Fruit fly (Drosophila melanogaster) whole organism, embryonic: ENCODE measurements around the gene MAPk-Ak2.

Source experiments
- BEAF-32 ChIP-seq: fragments of 200-800 bp; sonication (Bioruptor generic); optimal IDR thresholded peaks from 3 replicates; lab custom pipeline; 2017; ENCODE audit warnings: missing biosample characterization, missing genetic modification characterization, mild to moderate bottlenecking, moderate library complexity, missing genetic modification reagents
- CG12071 ChIP-seq: fragments of 200-800 bp; sonication (Bioruptor generic); optimal IDR thresholded peaks from 3 replicates; lab custom pipeline; 2018; ENCODE audit warnings: missing biosample characterization, mild to moderate bottlenecking, missing genetic modification characterization
- CG12104 ChIP-seq: fragments of 200-800 bp; sonication (Bioruptor generic); optimal IDR thresholded peaks from 3 replicates; lab custom pipeline; 2016; ENCODE audit warnings: missing biosample characterization, missing genetic modification characterization
- CG12744 ChIP-seq: fragments of 200-800 bp; sonication (Bioruptor generic); optimal IDR thresholded peaks from 2 replicates; lab custom pipeline; 2016; ENCODE audit warnings: missing biosample characterization, missing genetic modification characterization
- CG13296 ChIP-seq: fragments of 200-800 bp; sonication (Bioruptor generic); optimal IDR thresholded peaks from 3 replicates; lab custom pipeline; 2018; ENCODE audit warnings: missing biosample characterization, mild to moderate bottlenecking, missing genetic modification characterization
- CG14014 ChIP-seq: fragments of 200-800 bp; sonication (Bioruptor generic); IDR thresholded peaks from 2 replicates; pipeline ENCODE4 v1.3.6; 2022; ENCODE audit warnings: missing biosample characterization, missing genetic modification characterization
- CG17385 ChIP-seq: fragments of 200-800 bp; sonication (Bioruptor generic); optimal IDR thresholded peaks from 3 replicates; lab custom pipeline; 2018; ENCODE audit warnings: missing biosample characterization, mild to moderate bottlenecking, missing genetic modification characterization
- CG17568 ChIP-seq: fragments of 200-800 bp; sonication (Bioruptor generic); optimal IDR thresholded peaks from 2 replicates; lab custom pipeline; 2018; ENCODE audit warnings: missing biosample characterization, mild to moderate bottlenecking, missing genetic modification characterization, moderate library complexity
- CG17612 ChIP-seq: fragments of 200-800 bp; sonication (Bioruptor generic); IDR thresholded peaks from 2 replicates; pipeline ENCODE4 v1.3.6; 2022; ENCODE audit warnings: missing biosample characterization, missing genetic modification characterization
- CG18262 ChIP-seq: fragments of 200-800 bp; optimal IDR thresholded peaks from 3 replicates; lab custom pipeline; 2019; ENCODE audit warnings: missing biosample characterization, mild to moderate bottlenecking, missing genetic modification characterization, moderate library complexity
- CG31365 ChIP-seq: fragments of 200-800 bp; sonication (Bioruptor generic); optimal IDR thresholded peaks from 2 replicates; lab custom pipeline; 2018; ENCODE audit warnings: missing biosample characterization, mild to moderate bottlenecking, missing genetic modification characterization
- CG31441 ChIP-seq: fragments of 200-800 bp; sonication (Bioruptor generic); IDR thresholded peaks from 2 replicates; pipeline ENCODE4 v1.3.6; 2022; ENCODE audit warnings: missing biosample characterization, missing genetic modification characterization
- CG32532 ChIP-seq: fragments of 200-800 bp; sonication (Bioruptor generic); IDR thresholded peaks from 2 replicates; pipeline ENCODE4 v1.3.6; 2022; ENCODE audit warnings: missing biosample characterization, missing genetic modification characterization
- CG33213 ChIP-seq: fragments of 200-800 bp; sonication (Bioruptor generic); optimal IDR thresholded peaks from 3 replicates; lab custom pipeline; 2016; ENCODE audit warnings: missing biosample characterization, missing genetic modification characterization
- CG3407 ChIP-seq: fragments of 200-800 bp; sonication (Bioruptor generic); optimal IDR thresholded peaks from 2 replicates; lab custom pipeline; 2018; ENCODE audit warnings: missing biosample characterization, mild to moderate bottlenecking, missing genetic modification characterization
- CG4360 ChIP-seq: fragments of 200-800 bp; sonication (Bioruptor generic); IDR thresholded peaks from 2 replicates; pipeline ENCODE4 v1.3.6; 2022; ENCODE audit warnings: missing biosample characterization, missing genetic modification characterization
- CG4820 ChIP-seq: fragments of 200-800 bp; sonication (Bioruptor generic); optimal IDR thresholded peaks from 3 replicates; lab custom pipeline; 2016; ENCODE audit warnings: missing biosample characterization, missing genetic modification characterization
- CG6813 ChIP-seq: fragments of 200-800 bp; sonication (Bioruptor generic); optimal IDR thresholded peaks from 2 replicates; lab custom pipeline; 2017; ENCODE audit warnings: missing biosample characterization, missing genetic modification characterization, mild to moderate bottlenecking, moderate library complexity, missing genetic modification reagents
- CG7372 ChIP-seq: fragments of 200-800 bp; sonication (Bioruptor generic); IDR thresholded peaks from 2 replicates; pipeline ENCODE4 v1.3.6; 2022; ENCODE audit warnings: missing biosample characterization, missing genetic modification characterization
- CG9437 ChIP-seq: fragments of 200-800 bp; sonication (Bioruptor generic); optimal IDR thresholded peaks from 2 replicates; lab custom pipeline; 2018; ENCODE audit warnings: missing biosample characterization, mild to moderate bottlenecking, missing genetic modification characterization
- CkIIα-i1 ChIP-seq: fragments of 200-800 bp; sonication (Bioruptor generic); IDR thresholded peaks from 2 replicates; pipeline ENCODE4 v1.3.6; 2022; ENCODE audit warnings: missing biosample characterization, missing genetic modification characterization
- CoRest ChIP-seq: fragments of 200-800 bp; sonication (Bioruptor generic); optimal IDR thresholded peaks from 3 replicates; lab custom pipeline; 2018; ENCODE audit warnings: missing biosample characterization, mild to moderate bottlenecking, missing genetic modification characterization, moderate library complexity
- Eip74EF ChIP-seq, 2 experiments: fragments of 200-800 bp in 1 of 2; fragments of >200 bp in 1 of 2; sonication (Bioruptor generic) in 1 of 2; optimal IDR thresholded peaks; 2 replicates each; lab custom pipeline; 2017 to 2019; ENCODE audit warnings: missing biosample characterization in 2 of 2, missing genetic modification characterization in 2 of 2, mild to moderate bottlenecking in 1 of 2, moderate library complexity in 1 of 2
- Fer1 ChIP-seq: fragments of 200-800 bp; sonication (Bioruptor generic); optimal IDR thresholded peaks from 2 replicates; lab custom pipeline; 2017; ENCODE audit warnings: missing biosample characterization, mild to moderate bottlenecking, missing genetic modification characterization
- Fer2 ChIP-seq: fragments of 200-800 bp; sonication (Bioruptor generic); optimal IDR thresholded peaks from 2 replicates; lab custom pipeline; 2018; ENCODE audit warnings: missing biosample characterization, mild to moderate bottlenecking, missing genetic modification characterization, moderate library complexity
- H2.0 ChIP-seq: fragments of 200-800 bp; sonication (Bioruptor generic); IDR thresholded peaks from 2 replicates; pipeline ENCODE4 v1.3.6; 2022; ENCODE audit warnings: missing biosample characterization, missing genetic modification characterization
- HLH54F ChIP-seq: fragments of 200-800 bp; sonication (Bioruptor generic); optimal IDR thresholded peaks from 3 replicates; lab custom pipeline; 2016; ENCODE audit warnings: missing biosample characterization, missing genetic modification characterization
- HmgZ ChIP-seq: fragments of 200-800 bp; sonication (Bioruptor generic); optimal IDR thresholded peaks from 2 replicates; lab custom pipeline; 2018; ENCODE audit warnings: missing biosample characterization, mild to moderate bottlenecking, missing genetic modification characterization
- Lhr ChIP-seq: fragments of 200-800 bp; sonication (Bioruptor generic); optimal IDR thresholded peaks from 3 replicates; lab custom pipeline; 2017; ENCODE audit warnings: mild to moderate bottlenecking, missing biosample characterization, missing genetic modification reagents, missing genetic modification characterization
- Usf ChIP-seq: fragments of 200-800 bp; sonication (Bioruptor generic); optimal IDR thresholded peaks from 2 replicates; lab custom pipeline; 2017; ENCODE audit warnings: missing genotype, missing biosample characterization, missing genetic modification characterization
- YL-1 ChIP-seq: fragments of 200-800 bp; sonication (Bioruptor generic); optimal IDR thresholded peaks from 3 replicates; lab custom pipeline; 2017; ENCODE audit warnings: missing biosample characterization, mild to moderate bottlenecking, missing genetic modification characterization
- cas ChIP-seq: fragments of 200-800 bp; sonication (Bioruptor generic); IDR thresholded peaks from 2 replicates; pipeline ENCODE4 v1.3.6; 2022; ENCODE audit warnings: missing biosample characterization, missing genetic modification characterization
- cg ChIP-seq: fragments of 200-800 bp; sonication (Bioruptor generic); optimal IDR thresholded peaks from 3 replicates; lab custom pipeline; 2019; ENCODE audit warnings: missing biosample characterization, mild to moderate bottlenecking, missing genetic modification characterization, moderate library complexity
- crp ChIP-seq, 2 experiments: fragments of 200-800 bp; sonication (Bioruptor generic); optimal IDR thresholded peaks; 2 replicates in 1 of 2; 3 replicates in 1 of 2; lab custom pipeline; 2017; ENCODE audit warnings: missing biosample characterization in 2 of 2, missing genetic modification characterization in 2 of 2, mild to moderate bottlenecking in 1 of 2, moderate library complexity in 1 of 2
- dati ChIP-seq: fragments of 200-800 bp; sonication (Bioruptor generic); IDR thresholded peaks from 2 replicates; pipeline ENCODE4 v1.3.6; 2022; ENCODE audit warnings: missing biosample characterization, missing genetic modification characterization
- dimm ChIP-seq: fragments of 200-800 bp; sonication (Bioruptor generic); IDR thresholded peaks from 2 replicates; pipeline ENCODE4 v1.3.6; 2022; ENCODE audit warnings: missing biosample characterization, missing genetic modification characterization
- exex ChIP-seq: fragments of 200-800 bp; sonication (Bioruptor generic); optimal IDR thresholded peaks from 4 replicates; lab custom pipeline; 2018; ENCODE audit warnings: missing biosample characterization, mild to moderate bottlenecking, missing genetic modification characterization, moderate library complexity
- ftz-f1 ChIP-seq: fragments of 200-800 bp; sonication (Bioruptor generic); optimal IDR thresholded peaks from 2 replicates; lab custom pipeline; 2016; ENCODE audit warnings: missing biosample characterization, missing genetic modification characterization
- grn ChIP-seq: fragments of 200-800 bp; sonication (Bioruptor generic); optimal IDR thresholded peaks from 3 replicates; lab custom pipeline; 2017; ENCODE audit warnings: missing biosample characterization, missing genetic modification characterization
- her ChIP-seq: fragments of 200-800 bp; sonication (Bioruptor generic); optimal IDR thresholded peaks from 2 replicates; lab custom pipeline; 2016; ENCODE audit warnings: missing biosample characterization, missing genetic modification characterization
- jigr1 ChIP-seq: fragments of 200-800 bp; sonication (Bioruptor generic); IDR thresholded peaks from 3 replicates; pipeline ENCODE4 v1.3.6; 2022; ENCODE audit warnings: missing biosample characterization, missing genetic modification characterization
- nom ChIP-seq: fragments of 200-800 bp; sonication (Bioruptor generic); optimal IDR thresholded peaks from 2 replicates; lab custom pipeline; 2017; ENCODE audit warnings: missing biosample characterization, missing genetic modification characterization, mild to moderate bottlenecking, moderate library complexity, missing genetic modification reagents
- phol ChIP-seq: fragments of 200-800 bp; sonication (Bioruptor generic); optimal IDR thresholded peaks from 3 replicates; lab custom pipeline; 2018; ENCODE audit warnings: missing biosample characterization, mild to moderate bottlenecking, missing genetic modification characterization, moderate library complexity
- pum ChIP-seq: fragments of 200-800 bp; sonication (Bioruptor generic); optimal IDR thresholded peaks from 2 replicates; lab custom pipeline; 2016; ENCODE audit warnings: missing biosample characterization, missing genetic modification characterization
- sna ChIP-seq: fragments of 200-800 bp; sonication (Bioruptor generic); IDR thresholded peaks from 2 replicates; pipeline ENCODE4 v1.3.6; 2022; ENCODE audit warnings: missing biosample characterization, missing genetic modification characterization; ENCODE audit not compliant: partially characterized antibody
- sob ChIP-seq: fragments of 200-800 bp; sonication (Bioruptor generic); IDR thresholded peaks from 2 replicates; pipeline ENCODE4 v1.3.6; 2022; ENCODE audit warnings: missing biosample characterization, missing genetic modification characterization
- sug ChIP-seq: fragments of 200-800 bp; optimal IDR thresholded peaks from 2 replicates; lab custom pipeline; 2019; ENCODE audit warnings: missing biosample characterization, mild to moderate bottlenecking, missing genetic modification characterization, moderate library complexity
- tll ChIP-seq, 2 experiments: fragments of 200-800 bp in 1 of 2; fragments of >200 bp in 1 of 2; sonication (Bioruptor generic) in 1 of 2; optimal IDR thresholded peaks; 2 replicates each; lab custom pipeline; 2017 to 2019; ENCODE audit warnings: missing biosample characterization in 2 of 2, missing genetic modification characterization in 2 of 2, mild to moderate bottlenecking in 1 of 2, moderate library complexity in 1 of 2
- vfl ChIP-seq: fragments of 200-800 bp; sonication (Bioruptor generic); optimal IDR thresholded peaks from 2 replicates; lab custom pipeline; 2016; ENCODE audit warnings: missing biosample characterization, missing genetic modification characterization

Gene MAPk-Ak2

dm6 chrX:5783260-5784040 lies 19.4 kb upstream of the MAPk-Ak2 start (continued):
- TF ChIP-seq YL-1 (GFP tag; lab: Kevin White, UChicago) (no peak), CG4360 (0 out of 2 replicates have a peak, but pooled peaks have one; percentile 24), CG4820 (GFP tag; lab: Kevin White, UChicago) (peak; percentile 42), CG6813 (GFP tag; lab: Kevin White, UChicago) (peak; percentile 2), CG14014 (GFP tag; lab: Robert Waterston, UW) (0 out of 2 replicates have a peak, but pooled peaks have one; percentile 23), CG12744 (GFP tag; lab: Kevin White, UChicago) (no peak), sna (GFP tag; lab: Robert Waterston, UW) (no peak), CG12104 (GFP tag; lab: Kevin White, UChicago) (no peak), sug (tag; lab: Kevin White, UChicago) (no peak), exex (tag; lab: Kevin White, UChicago) (no peak), ftz-f1 (GFP tag; lab: Kevin White, UChicago) (no peak), Usf (GFP tag; lab: Kevin White, UChicago) (no peak), nom (GFP tag; lab: Kevin White, UChicago) (no peak), dati (GFP tag; lab: Robert Waterston, UW) (no peak), CG17385 (GFP tag; lab: Kevin White, UChicago) (no peak), Fer1 (GFP tag; lab: Kevin White, UChicago) (no peak), pum (GFP tag; lab: Kevin White, UChicago) (no peak), her (GFP tag; lab: Kevin White, UChicago) (no peak), dimm (no peak), CG17568 (GFP tag; lab: Kevin White, UChicago) (no peak), sob (no peak), HLH54F (GFP tag; lab: Kevin White, UChicago) (no peak), phol (peak; percentile 62), Lhr (GFP tag; lab: Kevin White, UChicago) (no peak), CG7372 (GFP tag; lab: Robert Waterston, UW) (no peak), CG13296 (no peak), CG9437 (no peak), CG18262 (tag; lab: Kevin White, UChicago) (peak; percentile 54), CG32532 (no peak), tll (GFP tag; optimal IDR thresholded peaks at IDR 0.05; lab: Kevin White, UChicago) (no peak), CG31365 (tag; lab: Kevin White, UChicago) (no peak), vfl (GFP tag; lab: Kevin White, UChicago) (no peak), Eip74EF (GFP tag; optimal IDR thresholded peaks at IDR 0.05; lab: Kevin White, UChicago) (peak in 1 of 2 experiments; percentile 13), CG12071 (GFP tag; lab: Kevin White, UChicago) (peak; percentile 22), CG31441 (GFP tag; lab: Robert Waterston, UW) (peak; percentile 70)

- no peak for TF ChIP-seq cg
- no peak for TF ChIP-seq H2.0 (GFP tag; lab: Robert Waterston, UW)
- no peak for TF ChIP-seq Fer2 (tag; lab: Kevin White, UChicago)
- no peak for TF ChIP-seq Usf (GFP tag; lab: Kevin White, UChicago)
- TF ChIP-seq BEAF-32 (GFP tag; lab: Kevin White, UChicago): no peak
- TF ChIP-seq CkIIα-i1: no peak
- no peak for TF ChIP-seq CG33213 (GFP tag; lab: Kevin White, UChicago)
- no peak for TF ChIP-seq jigr1 (GFP tag; lab: Robert Waterston, UW)
- TF ChIP-seq CG17612 (GFP tag; lab: Robert Waterston, UW): no peak
- no peak for TF ChIP-seq CoRest (tag; lab: Kevin White, UChicago)
- TF ChIP-seq crp (GFP tag; optimal IDR thresholded peaks at IDR 0.05; lab: Kevin White, UChicago): no peak
- TF ChIP-seq cas (GFP tag; lab: Robert Waterston, UW): no peak
- TF ChIP-seq HmgZ (tag; lab: Kevin White, UChicago): no peak
- no peak for TF ChIP-seq grn
- no peak for TF ChIP-seq CG3407 (GFP tag; lab: Kevin White, UChicago)
- TF ChIP-seq, all 482 proteins: peak for 0
Observed at dm6 chrX:5781520-5781919, 17.5 kb upstream of the MAPk-Ak2 start, which contains the start of gene CG3108. CG3108 (minus strand) TSS chrX:5781620.
